Fruit fly (Drosophila melanogaster) whole organism, prepupa: ENCODE data around the gene CG13043.

Experiments
- Blimp-1 ChIP-seq: fragments of 200-800 bp; sonication (Bioruptor generic); optimal IDR thresholded peaks from 3 replicates; lab custom pipeline; 2017; ENCODE audit warnings: missing biosample characterization, missing genetic modification characterization, mild to moderate bottlenecking, moderate library complexity, missing genetic modification reagents
- CG10631 ChIP-seq: fragments of 200-800 bp; sonication (Bioruptor generic); optimal IDR thresholded peaks from 2 replicates; lab custom pipeline; 2016; ENCODE audit warnings: missing biosample characterization, missing genetic modification characterization
- CG10669 ChIP-seq: fragments of 200-800 bp; sonication (Bioruptor generic); optimal IDR thresholded peaks from 3 replicates; lab custom pipeline; 2018; ENCODE audit warnings: missing biosample characterization, mild to moderate bottlenecking, missing genetic modification characterization, moderate library complexity
- CG4318 ChIP-seq: fragments of 200-800 bp; sonication (Bioruptor generic); optimal IDR thresholded peaks from 3 replicates; lab custom pipeline; 2017; ENCODE audit warnings: missing biosample characterization, mild to moderate bottlenecking, missing genetic modification characterization
- CG7368 ChIP-seq: fragments of 200-800 bp; sonication (Bioruptor generic); optimal IDR thresholded peaks from 3 replicates; lab custom pipeline; 2016; ENCODE audit warnings: missing biosample characterization, missing genetic modification characterization
- fd59A ChIP-seq: fragments of 200-800 bp; sonication (Bioruptor generic); optimal IDR thresholded peaks from 2 replicates; lab custom pipeline; 2017; ENCODE audit warnings: missing biosample characterization, mild to moderate bottlenecking, missing genetic modification characterization, missing genetic modification reagents

dm6 chr3L:16303982-16304381 is 1.7 kb downstream of the CG13043 start, which contains the start of gene CG43249:
- TF ChIP-seq CG10631 (GFP tag; lab: Kevin White, UChicago) (no peak), CG7368 (GFP tag; lab: Kevin White, UChicago) (no peak), CG4318 (no peak), fd59A (GFP tag; lab: Kevin White, UChicago) (no peak), Blimp-1 (no peak), CG10669 (GFP tag; lab: Kevin White, UChicago) (no peak)
